Worm (Caenorhabditis elegans) whole organism, mixed stage, embryonic: ENCODE data around the gene arrd-23.

Experiments
- ceh-39 ChIP-seq: fragments of 150-350 bp; optimal IDR thresholded peaks from 2 replicates; lab custom pipeline; 2014; ENCODE audit warnings: missing biosample characterization, missing genetic modification characterization
- ceh-83 ChIP-seq: fragments of 200-800 bp; sonication (Bioruptor generic); optimal IDR thresholded peaks from 2 replicates; lab custom pipeline; 2018; ENCODE audit warnings: mild to moderate bottlenecking, missing genetic modification characterization, missing compliant biosample characterization
- elt-1 ChIP-seq: sonication (generic microtip); optimal IDR thresholded peaks from 2 replicates; lab custom pipeline; 2017; ENCODE audit warnings: missing genetic modification characterization, mild to moderate bottlenecking, missing compliant biosample characterization, antibody characterized with exemption, moderate library complexity, borderline replicate concordance; ENCODE audit not compliant: insufficient read depth
- elt-3 ChIP-seq: fragments of 150-350 bp; optimal IDR thresholded peaks from 2 replicates; lab custom pipeline; 2014; ENCODE audit warnings: missing biosample characterization, missing genetic modification characterization
- lsy-2 ChIP-seq: fragments of 150-350 bp; optimal IDR thresholded peaks from 2 replicates; lab custom pipeline; 2014; ENCODE audit warnings: missing biosample characterization, missing genetic modification characterization
- mab-5 ChIP-seq: fragments of 150-350 bp; optimal IDR thresholded peaks from 2 replicates; lab custom pipeline; 2014; ENCODE audit warnings: missing biosample characterization, missing genetic modification characterization
- nhr-237 ChIP-seq: fragments of 150-350 bp; optimal IDR thresholded peaks from 2 replicates; lab custom pipeline; 2014; ENCODE audit warnings: missing biosample characterization, missing genetic modification characterization
- nhr-76 ChIP-seq: sonication (generic microtip); optimal IDR thresholded peaks from 2 replicates; lab custom pipeline; 2017; ENCODE audit warnings: missing biosample characterization, missing genetic modification characterization
- snpc-4 ChIP-seq: fragments of 150-350 bp; optimal IDR thresholded peaks from 2 replicates; lab custom pipeline; 2014; ENCODE audit warnings: missing biosample characterization, missing genetic modification characterization
- ztf-11 ChIP-seq: fragments of 150-350 bp; optimal IDR thresholded peaks from 2 replicates; lab custom pipeline; 2014; ENCODE audit warnings: missing biosample characterization, missing genetic modification characterization

DNA sequence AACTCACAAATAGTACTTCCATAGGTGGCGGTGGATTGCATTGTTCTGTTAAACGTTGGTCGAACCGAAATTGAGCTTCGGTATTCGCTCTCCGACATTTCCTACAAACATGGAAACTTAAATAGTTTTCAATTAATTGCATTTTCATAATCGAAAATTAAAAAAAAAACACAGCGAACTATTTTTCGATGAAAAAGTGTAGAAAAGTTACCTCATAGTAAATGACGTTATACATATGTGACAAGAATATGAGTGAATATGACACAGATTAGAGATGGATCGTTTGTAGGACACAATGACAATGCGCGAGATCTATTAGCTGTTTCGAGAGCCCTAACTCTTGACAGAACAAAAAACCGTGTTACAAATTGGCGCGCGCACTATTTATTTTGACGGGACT, 30.1 kb downstream of the arrd-23 start, which contains the start of gene ifa-4:
- TF ChIP-seq ceh-83 (GFP tag; lab: Kevin White, UChicago), result no peak
- TF ChIP-seq snpc-4 (tag; lab: Kevin White, UChicago), result no peak
- no peak for TF ChIP-seq ztf-11 (tag; lab: Kevin White, UChicago)
- no peak for TF ChIP-seq elt-3
- no peak for TF ChIP-seq nhr-237 (tag; lab: Kevin White, UChicago)
- TF ChIP-seq ceh-39 (tag; lab: Kevin White, UChicago), result no peak
- no peak for TF ChIP-seq mab-5 (tag; lab: Kevin White, UChicago)
- TF ChIP-seq lsy-2 (tag; lab: Kevin White, UChicago), result no peak
- TF ChIP-seq nhr-76, result no peak
- no peak for TF ChIP-seq elt-1 (tag; lab: Kevin White, UChicago)
